Worm (Caenorhabditis elegans): Measurements from ENCODE around the gene T22B7.4.

The T22B7.4 gene

DNA sequence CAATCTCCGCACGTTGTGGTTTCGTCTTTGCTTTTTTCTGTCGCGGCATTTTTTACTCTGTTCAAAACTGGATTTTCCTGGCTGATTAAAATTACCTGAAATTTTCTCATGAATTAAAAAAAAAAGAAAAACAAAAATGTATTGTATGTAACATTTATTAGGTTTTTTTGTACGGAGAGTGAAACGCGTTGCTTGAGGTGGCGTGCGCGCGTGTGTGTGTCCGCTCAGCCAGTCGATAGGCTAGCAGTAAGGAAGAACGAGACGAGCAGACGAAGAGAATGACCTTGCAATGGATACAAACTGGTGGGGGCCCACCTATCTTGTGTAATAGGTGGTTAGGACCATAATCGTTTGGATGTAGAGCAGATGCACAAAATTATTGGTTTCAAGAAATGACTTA is at the start of gene T22B7.4:
T22B7.4 (minus strand) TSS at position 101 of the 400 bp plus-strand sequence.
- no peak for TF ChIP-seq ceh-13 (GFP tag; optimal IDR thresholded peaks at IDR 0.05)
- no peak for TF ChIP-seq tra-4 (tag; optimal IDR thresholded peaks at IDR 0.05)
- TF ChIP-seq hmbx-1 (tag; optimal IDR thresholded peaks at IDR 0.05), result no peak
- no peak for TF ChIP-seq hnd-1 (tag; optimal IDR thresholded peaks at IDR 0.05)
- peak; percentile 49 for TF ChIP-seq hmg-4 (GFP tag; optimal IDR thresholded peaks at IDR 0.05)
- TF ChIP-seq B0310.2 (tag; optimal IDR thresholded peaks at IDR 0.05), result no peak
- no peak for TF ChIP-seq tbx-11 (GFP tag; IDR thresholded peaks at IDR 0.05)
- TF ChIP-seq pes-1 (GFP tag; IDR thresholded peaks at IDR 0.05), result no peak

DNA sequence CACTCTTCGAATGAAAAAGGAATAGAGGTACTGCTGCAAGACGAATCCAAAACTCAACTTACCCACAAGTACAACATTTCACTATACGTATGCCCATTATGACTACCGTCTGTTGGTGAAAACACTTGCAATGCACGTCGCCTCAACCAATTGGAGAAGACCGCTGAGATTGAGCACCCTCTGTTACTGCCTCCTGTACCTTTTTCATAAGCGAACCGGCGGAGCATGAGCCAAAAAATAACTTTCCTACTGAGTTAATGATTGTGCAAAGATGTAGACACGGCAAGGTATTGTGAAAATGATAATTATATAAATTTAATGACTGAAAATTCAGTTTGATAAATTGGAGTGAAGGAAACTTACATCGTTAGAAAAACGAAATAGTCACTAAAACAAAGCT is 47.9 kb upstream of the T22B7.4 start:
- no peak for TF ChIP-seq tbx-11 (GFP tag; IDR thresholded peaks at IDR 0.05)
- no peak for TF ChIP-seq flt-1 (GFP tag; IDR thresholded peaks at IDR 0.05)
- TF ChIP-seq hnd-1 (tag; optimal IDR thresholded peaks at IDR 0.05), result no peak
- TF ChIP-seq ceh-36 (tag; optimal IDR thresholded peaks at IDR 0.05), result no peak
- TF ChIP-seq ceh-13 (GFP tag; optimal IDR thresholded peaks at IDR 0.05), result no peak
- TF ChIP-seq sea-1 (GFP tag; conservative IDR thresholded peaks at IDR 0.05), result no peak
- no peak for TF ChIP-seq tra-4 (tag; optimal IDR thresholded peaks at IDR 0.05)
- TF ChIP-seq hmbx-1 (tag; optimal IDR thresholded peaks at IDR 0.05), result no peak
- TF ChIP-seq scrt-1 (GFP tag; IDR thresholded peaks at IDR 0.05), result no peak
- no peak for TF ChIP-seq F13C5.2 (tag; optimal IDR thresholded peaks at IDR 0.05)
- no peak for TF ChIP-seq B0310.2 (tag; optimal IDR thresholded peaks at IDR 0.05)
- TF ChIP-seq hmg-4 (GFP tag; optimal IDR thresholded peaks at IDR 0.05), result no peak
- TF ChIP-seq ets-7 (tag; optimal IDR thresholded peaks at IDR 0.05), result no peak
- no peak for TF ChIP-seq tbx-37 (GFP tag; conservative IDR thresholded peaks at IDR 0.05)

DNA sequence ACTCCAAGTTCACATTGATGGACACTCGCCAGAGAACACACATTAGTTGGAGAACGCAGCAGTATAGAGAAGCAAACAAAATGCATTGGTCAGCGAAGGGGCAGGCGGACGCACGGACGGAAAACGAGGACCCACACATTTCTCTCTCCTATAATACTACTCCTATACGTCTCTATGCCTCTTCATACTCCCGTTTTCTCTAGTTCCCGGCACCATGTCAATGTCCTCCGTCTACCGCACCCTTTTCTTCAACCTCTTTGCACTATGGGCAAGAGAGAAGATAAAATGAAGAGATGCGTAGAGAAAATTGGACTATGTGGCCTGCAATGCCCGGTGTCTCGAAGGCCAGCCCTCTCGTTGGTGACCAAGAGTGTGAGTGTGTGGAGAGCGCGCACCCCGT is 44.9 kb upstream of the T22B7.4 start, which contains the start of gene set-20:
set-20 (minus strand) TSS at position 94 of the 400 bp plus-strand sequence.
- TF ChIP-seq aly-1 (tag; optimal IDR thresholded peaks at IDR 0.05) (peak; percentile 7), sea-1 (GFP tag; conservative IDR thresholded peaks at IDR 0.05) (peak; percentile 63; the same call in 1 of the 2 replicates), ceh-13 (GFP tag; optimal IDR thresholded peaks at IDR 0.05) (no peak), hmg-4 (GFP tag; optimal IDR thresholded peaks at IDR 0.05) (peak; percentile 93), F13C5.2 (tag; optimal IDR thresholded peaks at IDR 0.05) (peak; percentile 91)

DNA sequence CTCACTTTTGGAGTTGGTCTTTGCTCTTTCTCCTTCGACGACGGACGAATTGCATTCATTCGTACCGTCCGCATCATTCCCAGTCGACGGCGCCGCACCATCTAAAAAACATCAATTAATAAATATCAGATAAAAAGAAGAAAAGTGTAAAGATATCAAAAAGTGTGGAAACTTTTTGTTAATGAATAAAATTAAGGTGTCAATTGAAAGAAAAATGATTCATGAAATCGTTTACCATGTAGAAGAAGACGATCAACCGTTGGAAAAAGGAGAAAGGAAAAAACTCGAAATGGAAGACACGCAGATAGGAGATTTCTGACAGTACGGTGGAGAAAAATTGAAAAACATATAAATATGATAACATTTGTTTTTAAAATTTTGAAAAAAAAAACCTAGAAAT is 38.9 kb upstream of the T22B7.4 start, which contains the start of gene set-19:
set-19 (minus strand) TSS at position 101 of the 400 bp plus-strand sequence.
- TF ChIP-seq tbx-37 (GFP tag; conservative IDR thresholded peaks at IDR 0.05) (no peak), aly-1 (tag; optimal IDR thresholded peaks at IDR 0.05) (no peak), F13C5.2 (tag; optimal IDR thresholded peaks at IDR 0.05) (no peak), hnd-1 (tag; optimal IDR thresholded peaks at IDR 0.05) (no peak), ceh-13 (GFP tag; optimal IDR thresholded peaks at IDR 0.05) (no peak), hmg-4 (GFP tag; optimal IDR thresholded peaks at IDR 0.05) (no peak), tra-4 (tag; optimal IDR thresholded peaks at IDR 0.05) (no peak), scrt-1 (GFP tag; IDR thresholded peaks at IDR 0.05) (no peak), sea-1 (GFP tag; conservative IDR thresholded peaks at IDR 0.05) (no peak), ama-1 (optimal IDR thresholded peaks at IDR 0.05) (no peak), B0310.2 (tag; optimal IDR thresholded peaks at IDR 0.05) (no peak), ets-7 (tag; optimal IDR thresholded peaks at IDR 0.05) (no peak), tbx-11 (GFP tag; IDR thresholded peaks at IDR 0.05) (no peak), hmbx-1 (tag; optimal IDR thresholded peaks at IDR 0.05) (no peak)

DNA sequence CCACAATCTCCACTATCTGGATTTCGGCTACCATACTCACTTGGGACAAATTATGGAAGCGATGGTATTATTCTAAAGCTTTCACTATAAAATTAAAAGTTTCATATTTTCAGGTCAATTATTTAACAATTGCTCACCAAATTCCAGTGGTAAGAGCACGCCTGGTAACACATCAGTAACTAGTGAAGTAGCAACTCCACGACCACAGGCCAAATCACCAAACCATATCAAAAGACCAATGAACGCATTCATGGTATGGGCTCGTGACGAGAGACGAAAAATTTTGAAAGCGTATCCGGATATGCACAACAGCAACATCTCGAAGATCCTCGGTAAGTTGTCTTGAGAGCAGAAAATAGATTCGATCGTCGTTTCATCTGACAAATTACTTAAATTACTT is 31.4 kb upstream of the T22B7.4 start:
- TF ChIP-seq ceh-36 (tag; optimal IDR thresholded peaks at IDR 0.05) (no peak), hmbx-1 (tag; optimal IDR thresholded peaks at IDR 0.05) (no peak), sea-1 (GFP tag; conservative IDR thresholded peaks at IDR 0.05) (no peak), hnd-1 (tag; optimal IDR thresholded peaks at IDR 0.05) (no peak), scrt-1 (GFP tag; IDR thresholded peaks at IDR 0.05) (no peak), ama-1 (optimal IDR thresholded peaks at IDR 0.05) (no peak), ets-7 (tag; optimal IDR thresholded peaks at IDR 0.05) (no peak), aly-1 (tag; optimal IDR thresholded peaks at IDR 0.05) (no peak), F13C5.2 (tag; optimal IDR thresholded peaks at IDR 0.05) (no peak), tbx-37 (GFP tag; conservative IDR thresholded peaks at IDR 0.05) (no peak)

DNA sequence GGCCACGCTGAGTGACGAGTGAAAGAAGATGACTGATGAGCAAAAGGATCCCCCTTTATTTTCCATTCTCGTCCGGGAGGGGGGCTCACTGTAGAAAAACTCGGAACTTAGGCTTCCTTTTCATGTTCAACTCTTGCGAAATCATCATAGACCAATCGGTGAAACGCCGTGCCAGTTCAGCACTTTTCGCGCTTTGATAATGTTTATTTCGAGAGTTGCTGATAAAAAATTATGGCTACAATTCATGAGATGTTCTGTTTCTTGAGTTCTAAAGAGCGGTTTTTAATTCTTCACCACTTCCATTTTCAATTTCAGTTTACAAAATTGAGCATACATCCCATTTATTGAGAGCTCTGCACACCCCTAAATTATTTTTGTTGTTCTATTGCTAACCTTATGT is 29.6 kb upstream of the T22B7.4 start:
- TF ChIP-seq sea-1 (GFP tag; conservative IDR thresholded peaks at IDR 0.05) (no peak), ceh-13 (GFP tag; optimal IDR thresholded peaks at IDR 0.05) (no peak), pes-1 (GFP tag; IDR thresholded peaks at IDR 0.05) (no peak), ceh-36 (tag; optimal IDR thresholded peaks at IDR 0.05) (no peak)

DNA sequence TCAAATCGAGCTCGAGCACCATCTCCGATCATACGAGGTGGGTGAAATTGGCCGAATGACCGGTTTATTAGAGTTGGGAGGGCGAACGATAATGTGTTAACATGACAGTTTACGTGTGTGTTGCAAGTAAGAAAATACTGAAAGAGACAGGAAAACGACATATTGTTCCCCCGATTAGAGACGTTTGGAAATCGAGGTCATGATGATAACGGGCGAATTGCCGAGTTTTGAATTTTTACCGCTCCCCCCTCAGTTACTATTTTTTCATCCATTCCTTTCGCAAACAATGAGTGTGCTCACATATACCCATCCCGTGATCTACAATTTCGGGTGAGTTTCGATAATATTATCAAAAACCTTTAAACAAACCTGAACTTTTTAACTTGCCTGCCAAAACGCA is 28.5 kb upstream of the T22B7.4 start:
- TF ChIP-seq F13C5.2 (tag; optimal IDR thresholded peaks at IDR 0.05) (no peak), hnd-1 (tag; optimal IDR thresholded peaks at IDR 0.05) (no peak), tra-4 (tag; optimal IDR thresholded peaks at IDR 0.05) (no peak), aly-1 (tag; optimal IDR thresholded peaks at IDR 0.05) (no peak), ets-7 (tag; optimal IDR thresholded peaks at IDR 0.05) (no peak), ama-1 (optimal IDR thresholded peaks at IDR 0.05) (no peak), scrt-1 (GFP tag; IDR thresholded peaks at IDR 0.05) (no peak), flt-1 (GFP tag; IDR thresholded peaks at IDR 0.05) (no peak)

DNA sequence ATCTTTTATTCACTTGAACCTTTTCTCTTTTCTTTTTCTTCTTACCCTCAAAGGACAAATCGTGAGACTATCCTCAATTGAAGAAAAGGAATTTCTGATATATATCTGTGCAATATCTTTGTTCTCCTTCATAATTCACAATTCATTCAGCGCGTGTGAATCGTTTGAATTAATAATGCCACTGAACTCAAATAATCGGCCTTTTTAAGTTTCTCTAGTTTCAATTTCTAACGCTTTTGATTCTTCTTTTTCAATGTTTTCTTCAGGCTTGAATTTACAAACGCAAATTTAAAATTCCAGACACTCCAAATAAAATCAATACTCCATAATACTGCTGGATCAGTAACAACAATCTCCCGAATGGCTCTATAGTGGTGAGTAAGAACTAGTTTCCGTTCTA is 22.3 kb upstream of the T22B7.4 start, which contains the start of gene egl-13:
egl-13 (plus strand) TSS at position 301 of the 400 bp plus-strand sequence.
- TF ChIP-seq B0310.2 (tag; optimal IDR thresholded peaks at IDR 0.05) (no peak), ceh-36 (tag; optimal IDR thresholded peaks at IDR 0.05) (no peak), ceh-13 (GFP tag; optimal IDR thresholded peaks at IDR 0.05) (no peak), hmg-4 (GFP tag; optimal IDR thresholded peaks at IDR 0.05) (no peak), scrt-1 (GFP tag; IDR thresholded peaks at IDR 0.05) (no peak), aly-1 (tag; optimal IDR thresholded peaks at IDR 0.05) (no peak), sea-1 (GFP tag; conservative IDR thresholded peaks at IDR 0.05) (no peak), pes-1 (GFP tag; IDR thresholded peaks at IDR 0.05) (no peak), tbx-37 (GFP tag; conservative IDR thresholded peaks at IDR 0.05) (no peak), tra-4 (tag; optimal IDR thresholded peaks at IDR 0.05) (no peak), ets-7 (tag; optimal IDR thresholded peaks at IDR 0.05) (no peak), flt-1 (GFP tag; IDR thresholded peaks at IDR 0.05) (no peak), hnd-1 (tag; optimal IDR thresholded peaks at IDR 0.05) (no peak), tbx-11 (GFP tag; IDR thresholded peaks at IDR 0.05) (no peak), hmbx-1 (tag; optimal IDR thresholded peaks at IDR 0.05) (no peak), F13C5.2 (tag; optimal IDR thresholded peaks at IDR 0.05) (no peak), ama-1 (optimal IDR thresholded peaks at IDR 0.05) (no peak)
